Worm (Caenorhabditis elegans) whole organism, L2 larva: ENCODE results near the gene prp-9.
A peak's percentile ranks its signal among the peaks of the same experiment; 100 is the strongest.

Experiments used
- C34F6.9 ChIP-seq: fragments of 150-350 bp; optimal IDR thresholded peaks from 2 replicates; lab custom pipeline; 2014; ENCODE audit warnings: missing biosample characterization, missing genetic modification characterization
- F13H6.1 ChIP-seq: sonication (generic microtip); optimal IDR thresholded peaks from 2 replicates; lab custom pipeline; 2016; ENCODE audit warnings: missing genetic modification characterization, missing compliant biosample characterization
- ZK546.5 ChIP-seq: sonication (generic microtip); optimal IDR thresholded peaks from 2 replicates; lab custom pipeline; 2017; ENCODE audit warnings: missing biosample characterization, missing genetic modification characterization
- alr-1 ChIP-seq: fragments of 150-350 bp; optimal IDR thresholded peaks from 2 replicates; lab custom pipeline; 2014; ENCODE audit warnings: missing biosample characterization, missing genetic modification characterization
- aly-2 ChIP-seq: fragments of 150-350 bp; optimal IDR thresholded peaks from 2 replicates; lab custom pipeline; 2014; ENCODE audit warnings: missing biosample characterization, missing genetic modification characterization
- ama-1 ChIP-seq: fragments of 150-350 bp; optimal IDR thresholded peaks from 2 replicates; lab custom pipeline; 2018; ENCODE audit warnings: inconsistent platforms
- ceh-16 ChIP-seq: fragments of 150-350 bp; optimal IDR thresholded peaks from 2 replicates; lab custom pipeline; 2014; ENCODE audit warnings: missing biosample characterization, missing genetic modification characterization
- ceh-82 ChIP-seq: fragments of 150-350 bp; optimal IDR thresholded peaks from 2 replicates; lab custom pipeline; 2014; ENCODE audit warnings: missing biosample characterization, missing genetic modification characterization
- crh-2 ChIP-seq: sonication (generic microtip); optimal IDR thresholded peaks from 2 replicates; lab custom pipeline; 2017; ENCODE audit warnings: missing biosample characterization, missing genetic modification characterization
- dmd-4 ChIP-seq: sonication (generic microtip); optimal IDR thresholded peaks from 2 replicates; lab custom pipeline; 2017; ENCODE audit warnings: missing biosample characterization, missing genetic modification characterization
- elt-3 ChIP-seq: sonication (generic microtip); optimal IDR thresholded peaks from 2 replicates; lab custom pipeline; 2017; ENCODE audit warnings: missing biosample characterization, missing genetic modification characterization
- fos-1 ChIP-seq: fragments of 150-350 bp; optimal IDR thresholded peaks from 2 replicates; lab custom pipeline; 2014; ENCODE audit warnings: missing biosample characterization, missing genetic modification characterization
- gmeb-1 ChIP-seq: fragments of 150-350 bp; optimal IDR thresholded peaks from 2 replicates; lab custom pipeline; 2014; ENCODE audit warnings: missing biosample characterization, missing genetic modification characterization
- lin-11 ChIP-seq: fragments of 150-350 bp; sonication (generic microtip); optimal IDR thresholded peaks from 2 replicates; lab custom pipeline; 2014; ENCODE audit warnings: missing biosample characterization, missing genetic modification characterization, inconsistent platforms, mixed read lengths
- lin-13 ChIP-seq: fragments of 150-350 bp; optimal IDR thresholded peaks from 2 replicates; lab custom pipeline; 2014; ENCODE audit warnings: missing biosample characterization, missing genetic modification reagents, missing genetic modification characterization
- lin-39 ChIP-seq: fragments of 150-350 bp; optimal IDR thresholded peaks from 2 replicates; lab custom pipeline; 2014; ENCODE audit warnings: missing biosample characterization, missing genetic modification reagents, missing genetic modification characterization
- lsy-2 ChIP-seq, 2 experiments: fragments of 150-350 bp in 1 of 2; sonication (generic microtip) in 1 of 2; optimal IDR thresholded peaks; 2 replicates each; lab custom pipeline; 2014 to 2017; ENCODE audit warnings: missing biosample characterization in 2 of 2, missing genetic modification characterization in 2 of 2
- mab-5 ChIP-seq: fragments of 150-350 bp; optimal IDR thresholded peaks from 2 replicates; lab custom pipeline; 2014; ENCODE audit warnings: missing biosample characterization, missing genetic modification characterization
- mdl-1 ChIP-seq, 2 experiments: fragments of 150-350 bp in 1 of 2; sonication (generic microtip) in 1 of 2; optimal IDR thresholded peaks; 2 replicates each; lab custom pipeline; 2017; ENCODE audit warnings: missing biosample characterization in 2 of 2, missing genetic modification characterization in 2 of 2
- nhr-10 ChIP-seq: sonication (generic microtip); optimal IDR thresholded peaks from 2 replicates; lab custom pipeline; 2017; ENCODE audit warnings: missing biosample characterization, missing genetic modification characterization
- nhr-11 ChIP-seq: fragments of 150-350 bp; optimal IDR thresholded peaks from 2 replicates; lab custom pipeline; 2014; ENCODE audit warnings: missing biosample characterization, missing genetic modification characterization
- nhr-12 ChIP-seq: fragments of 150-350 bp; optimal IDR thresholded peaks from 2 replicates; lab custom pipeline; 2014; ENCODE audit warnings: missing biosample characterization, missing genetic modification characterization
- nhr-129 ChIP-seq: fragments of 150-350 bp; optimal IDR thresholded peaks from 2 replicates; lab custom pipeline; 2014; ENCODE audit warnings: missing biosample characterization, missing genetic modification characterization
- nhr-21 ChIP-seq: fragments of 150-350 bp; optimal IDR thresholded peaks from 2 replicates; lab custom pipeline; 2014; ENCODE audit warnings: missing biosample characterization, missing genetic modification characterization
- nhr-23 ChIP-seq: fragments of 150-350 bp; optimal IDR thresholded peaks from 2 replicates; lab custom pipeline; 2014; ENCODE audit warnings: missing biosample characterization, missing genetic modification reagents, missing genetic modification characterization
- nhr-237 ChIP-seq: fragments of 150-350 bp; optimal IDR thresholded peaks from 2 replicates; lab custom pipeline; 2014; ENCODE audit warnings: missing biosample characterization, missing genetic modification characterization
- nhr-25 ChIP-seq: fragments of 150-350 bp; sonication (generic microtip); optimal IDR thresholded peaks from 3 replicates; lab custom pipeline; 2014; ENCODE audit warnings: missing biosample characterization, missing genetic modification characterization
- nhr-6 ChIP-seq: fragments of 150-350 bp; optimal IDR thresholded peaks from 2 replicates; lab custom pipeline; 2014; ENCODE audit warnings: missing biosample characterization, missing genetic modification characterization
- peb-1 ChIP-seq: fragments of 150-350 bp; optimal IDR thresholded peaks from 2 replicates; lab custom pipeline; 2014; ENCODE audit warnings: missing biosample characterization, missing genetic modification characterization
- sem-4 ChIP-seq: fragments of 150-350 bp; optimal IDR thresholded peaks from 2 replicates; lab custom pipeline; 2014; ENCODE audit warnings: missing biosample characterization, missing genetic modification reagents, missing genetic modification characterization
- skn-1 ChIP-seq: sonication (generic microtip); optimal IDR thresholded peaks from 2 replicates; lab custom pipeline; 2017; ENCODE audit warnings: missing biosample characterization, missing genetic modification characterization
- sma-9 ChIP-seq, 2 experiments: fragments of 150-350 bp in 1 of 2; sonication (generic microtip) in 1 of 2; optimal IDR thresholded peaks; 2 replicates each; lab custom pipeline; 2014 to 2016; ENCODE audit warnings: missing genetic modification characterization in 2 of 2, mild to moderate bottlenecking in 1 of 2, missing biosample characterization in 1 of 2, missing compliant biosample characterization in 1 of 2, missing genetic modification reagents in 1 of 2, moderate library complexity in 1 of 2
- unc-39 ChIP-seq: fragments of 150-350 bp; optimal IDR thresholded peaks from 2 replicates; lab custom pipeline; 2014; ENCODE audit warnings: missing biosample characterization, missing genetic modification characterization
- unc-55 ChIP-seq: fragments of 150-350 bp; sonication (generic microtip); optimal IDR thresholded peaks from 3 replicates; lab custom pipeline; 2014; ENCODE audit warnings: missing biosample characterization, missing genetic modification reagents, missing genetic modification characterization
- unc-62 ChIP-seq: fragments of 150-350 bp; optimal IDR thresholded peaks from 2 replicates; lab custom pipeline; 2014; ENCODE audit warnings: missing biosample characterization, missing genetic modification reagents, missing genetic modification characterization
- zag-1 ChIP-seq: fragments of 150-350 bp; optimal IDR thresholded peaks from 2 replicates; lab custom pipeline; 2014; ENCODE audit warnings: missing biosample characterization, missing genetic modification characterization
- ztf-1 ChIP-seq: fragments of 200-800 bp; sonication (Bioruptor generic); conservative IDR thresholded peaks from 2 replicates; pipeline ENCODE4 v1.3.6; 2022; ENCODE audit warnings: missing genetic modification characterization, missing compliant biosample characterization
- ztf-11 ChIP-seq: sonication (generic microtip); optimal IDR thresholded peaks from 2 replicates; lab custom pipeline; 2017; ENCODE audit warnings: missing biosample characterization, missing genetic modification characterization
- ztf-4 ChIP-seq: fragments of 150-350 bp; optimal IDR thresholded peaks from 2 replicates; lab custom pipeline; 2014; ENCODE audit warnings: missing biosample characterization, missing genetic modification characterization

prp-9 gene

DNA sequence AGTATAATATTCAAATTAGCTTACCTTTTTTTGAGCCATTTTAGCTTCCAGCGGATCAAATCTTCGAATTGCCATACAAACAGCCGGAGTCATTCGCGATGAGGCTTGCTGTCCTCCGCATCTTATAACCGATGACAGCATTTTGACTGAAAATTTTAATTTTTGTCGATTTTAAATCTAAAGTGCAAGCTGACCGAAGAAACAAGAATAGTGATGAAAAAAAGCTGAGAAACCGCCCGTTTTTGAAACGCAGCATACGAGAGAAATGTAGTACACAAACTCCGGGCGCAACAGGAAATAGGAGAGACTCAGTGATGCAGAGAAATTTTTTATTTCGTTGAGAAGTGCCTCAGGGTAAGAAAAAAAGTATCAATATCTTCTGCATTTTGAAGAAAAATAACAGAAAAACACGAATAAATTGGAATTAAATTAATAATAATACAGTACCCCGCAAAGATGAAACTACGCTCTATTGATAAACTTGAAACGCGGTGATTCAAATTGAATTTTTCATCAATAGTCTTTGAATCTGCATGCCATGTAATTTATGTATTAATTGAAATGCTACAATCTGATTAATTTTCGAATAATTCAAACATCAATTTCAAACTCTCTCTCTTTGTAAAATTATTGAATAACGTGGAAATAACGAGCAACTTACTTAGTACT is 41.9 kb downstream of the prp-9 start:
- TF ChIP-seq ama-1 (no peak), ztf-11 (no peak), mdl-1 (tag; optimal IDR thresholded peaks at IDR 0.05; lab: Kevin White, UChicago) (no peak), unc-55 (peak; percentile 12), ceh-16 (no peak), lin-13 (GFP tag; lab: Kevin White, UChicago) (no peak), ZK546.5 (tag; lab: Kevin White, UChicago) (no peak), peb-1 (tag; lab: Kevin White, UChicago) (no peak), nhr-11 (tag; lab: Kevin White, UChicago) (peak; percentile 26), ztf-4 (tag; lab: Kevin White, UChicago) (no peak), nhr-21 (tag; lab: Kevin White, UChicago) (no peak), C34F6.9 (tag; lab: Kevin White, UChicago) (peak; percentile 31), nhr-6 (tag; lab: Kevin White, UChicago) (no peak), aly-2 (tag; lab: Kevin White, UChicago) (no peak), ceh-82 (tag; lab: Kevin White, UChicago) (no peak), nhr-12 (tag; lab: Kevin White, UChicago) (no peak), lin-11 (no peak), skn-1 (tag; lab: Kevin White, UChicago) (no peak), zag-1 (no peak), gmeb-1 (tag; lab: Kevin White, UChicago) (peak; percentile 40), nhr-25 (tag; lab: Kevin White, UChicago) (no peak), lin-39 (tag; lab: Kevin White, UChicago) (no peak), nhr-129 (peak; percentile 51), crh-2 (tag; lab: Kevin White, UChicago) (peak; percentile 13), dmd-4 (no peak), unc-62 (GFP tag; lab: Kevin White, UChicago) (no peak), alr-1 (tag; lab: Kevin White, UChicago) (no peak), fos-1 (tag; lab: Kevin White, UChicago) (peak; percentile 20), unc-39 (tag; lab: Kevin White, UChicago) (no peak), F13H6.1 (peak; percentile 11), nhr-23 (tag; lab: Kevin White, UChicago) (no peak), lsy-2 (tag; optimal IDR thresholded peaks at IDR 0.05; lab: Kevin White, UChicago) (peak in 1 of 2 experiments; percentile 84)

DNA sequence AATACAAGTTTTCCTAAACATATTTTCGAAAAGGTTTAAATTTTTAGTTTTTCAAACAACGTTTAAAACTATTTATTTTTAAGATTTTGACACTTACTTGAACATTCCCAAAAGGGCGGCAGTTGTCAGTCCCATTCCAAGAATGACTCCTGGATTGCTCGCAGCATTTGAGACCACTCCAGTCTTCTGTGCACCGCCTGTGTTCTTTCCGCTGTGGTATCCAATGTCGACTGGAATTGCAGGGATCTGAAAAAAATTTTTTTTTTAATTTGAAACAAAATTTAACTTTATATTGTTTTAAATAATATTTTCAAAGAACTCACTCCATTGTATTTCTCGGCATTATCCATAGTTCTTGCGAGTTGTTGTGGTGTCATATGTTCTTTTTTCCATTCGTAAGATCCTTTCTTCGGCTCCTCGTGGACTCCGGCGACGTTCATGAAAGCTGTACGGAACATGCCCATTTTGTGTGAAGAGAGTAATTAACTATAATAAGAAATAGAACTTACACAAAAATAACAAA is 43.4 kb downstream of the prp-9 start, which contains the start of gene M05D6.5:
Gene M05D6.5, minus strand, starts transcription at position 473 of the 523 bp plus-strand sequence.
- TF ChIP-seq mab-5 (no peak), ama-1 (peak; percentile 20), ztf-4 (tag; lab: Kevin White, UChicago) (peak; percentile 67)

DNA sequence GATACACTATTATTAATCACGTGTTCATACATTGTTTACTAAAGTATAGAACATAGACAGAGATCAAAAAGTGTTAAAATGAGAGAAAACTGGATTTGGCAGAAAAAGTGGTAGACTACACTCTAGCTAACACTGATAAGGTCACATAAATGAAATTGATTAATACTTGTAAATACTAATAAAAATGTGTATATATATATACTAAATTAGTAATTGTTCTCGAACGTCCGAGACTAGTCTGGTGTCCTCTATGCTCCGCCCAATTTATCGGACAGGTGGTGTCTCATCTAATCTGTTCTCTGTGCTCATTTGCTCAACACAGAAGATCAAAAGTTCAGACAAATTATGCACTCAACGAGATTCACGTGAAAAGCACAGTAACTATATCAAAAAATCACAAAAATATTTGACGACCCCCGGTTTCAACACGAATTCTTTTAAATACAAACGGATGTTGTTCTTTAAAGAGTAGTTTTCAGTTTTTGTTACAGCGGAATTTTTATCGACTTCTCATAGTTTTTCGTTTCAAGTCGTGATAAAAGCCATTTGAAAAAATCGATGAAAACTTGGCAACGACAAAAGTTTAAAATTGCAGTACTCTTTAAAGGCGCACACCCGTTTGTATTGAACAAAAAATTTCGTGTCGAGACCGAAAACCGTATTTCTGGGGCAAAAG is 44.0 kb downstream of the prp-9 start:
- no peak for TF ChIP-seq gmeb-1 (tag; lab: Kevin White, UChicago)
- TF ChIP-seq nhr-237 (tag; lab: Kevin White, UChicago), result no peak
- TF ChIP-seq nhr-23 (tag; lab: Kevin White, UChicago), result no peak
- TF ChIP-seq nhr-10, result no peak
- peak; percentile 29 for TF ChIP-seq nhr-129
- TF ChIP-seq ZK546.5 (tag; lab: Kevin White, UChicago), result no peak
- TF ChIP-seq F13H6.1, result peak; percentile 4
- TF ChIP-seq mdl-1 (tag; optimal IDR thresholded peaks at IDR 0.05; lab: Kevin White, UChicago), result no peak
- TF ChIP-seq zag-1, result no peak
- TF ChIP-seq elt-3 (tag; lab: Kevin White, UChicago), result no peak
- peak; percentile 2 for TF ChIP-seq crh-2 (tag; lab: Kevin White, UChicago)
- no peak for TF ChIP-seq nhr-11 (tag; lab: Kevin White, UChicago)
- TF ChIP-seq dmd-4, result no peak
- TF ChIP-seq fos-1 (tag; lab: Kevin White, UChicago), result peak; percentile 5
- TF ChIP-seq mab-5, result no peak
- peak; percentile 41 for TF ChIP-seq C34F6.9 (tag; lab: Kevin White, UChicago)
- peak; percentile 58 for TF ChIP-seq ztf-4 (tag; lab: Kevin White, UChicago)
- no peak for TF ChIP-seq ztf-1 (GFP tag; lab: Robert Waterston, UW)
- peak; percentile 68 for TF ChIP-seq sma-9 (GFP tag; optimal IDR thresholded peaks at IDR 0.05; lab: Kevin White, UChicago)
- TF ChIP-seq sma-9 (tag; optimal IDR thresholded peaks at IDR 0.05; lab: Kevin White, UChicago), result no peak
- peak in 1 of 2 experiments; percentile 24 for TF ChIP-seq lsy-2 (tag; optimal IDR thresholded peaks at IDR 0.05; lab: Kevin White, UChicago)
- no peak for TF ChIP-seq sem-4 (tag; lab: Kevin White, UChicago)
